Worm (Caenorhabditis elegans) whole organism, late embryonic: ENCODE results near the gene cest-28.

Experiments used
- C08G9.2 ChIP-seq: sonication (generic microtip); optimal IDR thresholded peaks from 2 replicates; lab custom pipeline; 2016; ENCODE audit warnings: mild to moderate bottlenecking, missing genetic modification characterization, moderate library complexity, missing compliant biosample characterization
- C38D4.7 ChIP-seq: fragments of 200-800 bp; sonication (Bioruptor generic); optimal IDR thresholded peaks from 2 replicates; lab custom pipeline; 2018; ENCODE audit warnings: mild to moderate bottlenecking, missing genetic modification characterization, moderate library complexity, missing compliant biosample characterization
- K09A11.1 ChIP-seq: sonication (generic microtip); optimal IDR thresholded peaks from 2 replicates; lab custom pipeline; 2017; ENCODE audit warnings: antibody characterized with exemption, mild to moderate bottlenecking, missing genetic modification characterization, missing compliant biosample characterization; ENCODE audit not compliant: insufficient read depth
- ahr-1 ChIP-seq: sonication (generic microtip); optimal IDR thresholded peaks from 2 replicates; lab custom pipeline; 2016; ENCODE audit warnings: missing genetic modification characterization, missing compliant biosample characterization
- ama-1 ChIP-seq: fragments of 150-350 bp; optimal IDR thresholded peaks from 2 replicates; lab custom pipeline; 2014
- ceh-14 ChIP-seq: sonication (generic microtip); optimal IDR thresholded peaks from 2 replicates; lab custom pipeline; 2016; ENCODE audit warnings: missing genotype, missing genetic modification characterization, missing compliant biosample characterization
- ceh-18 ChIP-seq: sonication (generic microtip); optimal IDR thresholded peaks from 2 replicates; lab custom pipeline; 2016; ENCODE audit warnings: missing genetic modification characterization, missing compliant biosample characterization
- ceh-19 ChIP-seq: fragments of 200-800 bp; sonication (Bioruptor generic); optimal IDR thresholded peaks from 2 replicates; lab custom pipeline; 2018; ENCODE audit warnings: mild to moderate bottlenecking, missing genetic modification characterization, missing compliant biosample characterization
- ceh-2 ChIP-seq: sonication (generic microtip); optimal IDR thresholded peaks from 2 replicates; lab custom pipeline; 2016; ENCODE audit warnings: missing genotype, missing genetic modification characterization, missing compliant biosample characterization
- ceh-22 ChIP-seq: sonication (generic microtip); optimal IDR thresholded peaks from 2 replicates; lab custom pipeline; 2017; ENCODE audit warnings: missing biosample characterization, missing genetic modification characterization
- ceh-30 ChIP-seq: fragments of 150-350 bp; optimal IDR thresholded peaks from 2 replicates; lab custom pipeline; 2014; ENCODE audit warnings: missing biosample characterization, missing genetic modification characterization
- che-1 ChIP-seq: sonication (generic microtip); optimal IDR thresholded peaks from 2 replicates; lab custom pipeline; 2016; ENCODE audit warnings: mild to moderate bottlenecking, missing genetic modification characterization, missing compliant biosample characterization
- ets-4 ChIP-seq: sonication (generic microtip); optimal IDR thresholded peaks from 2 replicates; lab custom pipeline; 2016; ENCODE audit warnings: missing genetic modification characterization, missing compliant biosample characterization
- gmeb-2 ChIP-seq: sonication (generic microtip); optimal IDR thresholded peaks from 2 replicates; lab custom pipeline; 2016; ENCODE audit warnings: missing genetic modification characterization, inconsistent platforms, missing compliant biosample characterization
- hlh-13 ChIP-seq: fragments of 200-800 bp; sonication (Bioruptor generic); optimal IDR thresholded peaks from 2 replicates; lab custom pipeline; 2018; ENCODE audit warnings: mild to moderate bottlenecking, missing genetic modification characterization, missing compliant biosample characterization
- hlh-15 ChIP-seq: sonication (generic microtip); optimal IDR thresholded peaks from 2 replicates; lab custom pipeline; 2016; ENCODE audit warnings: missing genetic modification characterization, missing compliant biosample characterization
- hlh-30 ChIP-seq: sonication (generic microtip); optimal IDR thresholded peaks from 2 replicates; lab custom pipeline; 2017; ENCODE audit warnings: antibody characterized with exemption, missing genetic modification characterization, missing compliant biosample characterization; ENCODE audit not compliant: insufficient read depth
- madf-2 ChIP-seq: sonication (generic microtip); optimal IDR thresholded peaks from 2 replicates; lab custom pipeline; 2017; ENCODE audit warnings: missing genetic modification characterization, missing compliant biosample characterization
- mec-3 ChIP-seq: sonication (generic microtip); optimal IDR thresholded peaks from 2 replicates; lab custom pipeline; 2016; ENCODE audit warnings: borderline replicate concordance, missing genetic modification characterization, missing compliant biosample characterization
- nhr-11 ChIP-seq: fragments of 150-350 bp; optimal IDR thresholded peaks from 2 replicates; lab custom pipeline; 2014; ENCODE audit warnings: missing biosample characterization, missing genetic modification characterization
- nhr-232 ChIP-seq: sonication (generic microtip); optimal IDR thresholded peaks from 2 replicates; lab custom pipeline; 2016; ENCODE audit warnings: missing genetic modification characterization, missing compliant biosample characterization
- npax-4 ChIP-seq: sonication (generic microtip); optimal IDR thresholded peaks from 2 replicates; lab custom pipeline; 2016; ENCODE audit warnings: missing genetic modification characterization, missing compliant biosample characterization
- pag-3 ChIP-seq: sonication (generic microtip); optimal IDR thresholded peaks from 2 replicates; lab custom pipeline; 2016; ENCODE audit warnings: missing compliant biosample characterization, missing genetic modification characterization, borderline replicate concordance
- pax-1 ChIP-seq: fragments of 150-350 bp; optimal IDR thresholded peaks from 2 replicates; lab custom pipeline; 2014; ENCODE audit warnings: missing biosample characterization, missing genetic modification characterization
- pha-2 ChIP-seq: sonication (generic microtip); optimal IDR thresholded peaks from 2 replicates; lab custom pipeline; 2017; ENCODE audit warnings: mild to moderate bottlenecking, missing genetic modification characterization, missing compliant biosample characterization
- pqm-1 ChIP-seq: sonication (generic microtip); optimal IDR thresholded peaks from 2 replicates; lab custom pipeline; 2016; ENCODE audit warnings: missing genetic modification characterization, missing compliant biosample characterization
- ref-2 ChIP-seq: sonication (generic microtip); optimal IDR thresholded peaks from 2 replicates; lab custom pipeline; 2016; ENCODE audit warnings: missing genetic modification characterization, missing compliant biosample characterization
- sox-2 ChIP-seq: fragments of 200-800 bp; sonication (Bioruptor generic); IDR thresholded peaks from 2 replicates; pipeline ENCODE4 v1.3.6; 2022; ENCODE audit warnings: missing genetic modification reagents, missing genetic modification characterization, missing compliant biosample characterization
- syd-9 ChIP-seq: sonication (generic microtip); optimal IDR thresholded peaks from 2 replicates; lab custom pipeline; 2016; ENCODE audit warnings: mild to moderate bottlenecking, missing genetic modification characterization, moderate library complexity, missing compliant biosample characterization
- tbx-7 ChIP-seq: sonication (generic microtip); optimal IDR thresholded peaks from 2 replicates; lab custom pipeline; 2016; ENCODE audit warnings: missing genotype, missing genetic modification characterization, missing compliant biosample characterization
- ttx-3 ChIP-seq: sonication (generic microtip); optimal IDR thresholded peaks from 2 replicates; lab custom pipeline; 2016; ENCODE audit warnings: missing genetic modification reagents, missing genetic modification characterization, missing compliant biosample characterization
- unc-3 ChIP-seq, 2 experiments: fragments of 200-800 bp in 1 of 2; sonication (Bioruptor generic) in 1 of 2; sonication (generic microtip) in 1 of 2; conservative IDR thresholded peaks in 1 of 2; optimal IDR thresholded peaks in 1 of 2; 2 replicates each; pipeline versions ENCODE4 v1.3.6 to Lab custom; 2016 to 2022; ENCODE audit warnings: missing compliant biosample characterization in 2 of 2, missing genetic modification characterization in 2 of 2, missing genetic modification reagents in 1 of 2
- unc-86 ChIP-seq: sonication (generic microtip); optimal IDR thresholded peaks from 2 replicates; lab custom pipeline; 2016; ENCODE audit warnings: missing genetic modification characterization, missing compliant biosample characterization
- zip-5 ChIP-seq: sonication (generic microtip); optimal IDR thresholded peaks from 2 replicates; lab custom pipeline; 2016; ENCODE audit warnings: missing genetic modification characterization, missing compliant biosample characterization

Gene cest-28

DNA sequence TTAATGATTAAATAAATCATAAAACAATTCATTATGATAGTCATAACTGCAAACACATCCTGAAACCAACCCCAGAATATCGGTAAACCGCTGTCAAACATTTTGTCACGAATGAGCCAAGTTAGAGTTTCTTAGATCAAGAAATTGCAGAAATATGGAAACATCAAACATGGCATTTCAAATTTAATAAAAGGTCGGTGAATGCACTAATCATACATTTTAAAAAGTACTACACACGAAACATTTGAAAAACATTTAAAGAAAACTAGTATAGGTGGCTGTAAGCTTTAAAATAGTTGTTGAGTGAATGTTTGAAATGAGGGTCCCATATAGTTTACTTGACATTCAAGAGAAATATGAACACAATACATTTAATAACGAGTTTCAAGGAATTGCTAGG is 879 bp upstream of the cest-28 start, which contains the start of gene str-180:
Gene str-180 (minus strand): TSS at position 101 of the 400 bp plus-strand sequence.
- TF ChIP-seq ceh-19 (GFP tag; lab: Kevin White, UChicago) (no peak), ceh-18 (tag; lab: Kevin White, UChicago) (no peak), nhr-11 (tag; lab: Kevin White, UChicago) (no peak), gmeb-2 (tag; lab: Kevin White, UChicago) (no peak), K09A11.1 (tag; lab: Kevin White, UChicago) (no peak), npax-4 (tag; lab: Kevin White, UChicago) (no peak), ceh-14 (tag; lab: Kevin White, UChicago) (no peak), hlh-15 (no peak), sox-2 (GFP tag; lab: Robert Waterston, UW) (no peak), pag-3 (no peak)

DNA sequence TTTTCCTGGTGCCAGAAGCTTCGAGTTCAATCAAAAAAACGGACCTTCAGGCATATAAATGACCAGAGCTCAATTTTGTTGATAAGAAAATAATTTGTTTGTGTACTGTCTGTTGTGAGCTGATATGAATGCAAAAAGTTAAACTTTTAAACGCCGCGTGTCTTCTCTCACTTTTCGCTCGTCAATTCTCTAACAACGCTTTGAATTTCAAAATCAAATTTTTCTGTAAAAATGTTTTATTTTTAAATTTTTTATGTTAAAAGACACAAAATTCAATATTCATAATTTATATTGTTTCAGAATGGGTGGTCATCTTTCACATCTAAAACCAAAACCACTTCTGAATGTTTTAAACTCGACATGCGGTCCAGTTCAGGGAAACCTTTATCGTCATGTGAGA is 4.3 kb downstream of the cest-28 start, which contains the start of gene cest-31:
Gene cest-31 (plus strand): TSS at position 301 of the 400 bp plus-strand sequence.
- TF ChIP-seq ttx-3 (tag; lab: Kevin White, UChicago) (no peak), K09A11.1 (tag; lab: Kevin White, UChicago) (no peak), madf-2 (tag; lab: Kevin White, UChicago) (no peak), pax-1 (tag; lab: Kevin White, UChicago) (no peak)

DNA sequence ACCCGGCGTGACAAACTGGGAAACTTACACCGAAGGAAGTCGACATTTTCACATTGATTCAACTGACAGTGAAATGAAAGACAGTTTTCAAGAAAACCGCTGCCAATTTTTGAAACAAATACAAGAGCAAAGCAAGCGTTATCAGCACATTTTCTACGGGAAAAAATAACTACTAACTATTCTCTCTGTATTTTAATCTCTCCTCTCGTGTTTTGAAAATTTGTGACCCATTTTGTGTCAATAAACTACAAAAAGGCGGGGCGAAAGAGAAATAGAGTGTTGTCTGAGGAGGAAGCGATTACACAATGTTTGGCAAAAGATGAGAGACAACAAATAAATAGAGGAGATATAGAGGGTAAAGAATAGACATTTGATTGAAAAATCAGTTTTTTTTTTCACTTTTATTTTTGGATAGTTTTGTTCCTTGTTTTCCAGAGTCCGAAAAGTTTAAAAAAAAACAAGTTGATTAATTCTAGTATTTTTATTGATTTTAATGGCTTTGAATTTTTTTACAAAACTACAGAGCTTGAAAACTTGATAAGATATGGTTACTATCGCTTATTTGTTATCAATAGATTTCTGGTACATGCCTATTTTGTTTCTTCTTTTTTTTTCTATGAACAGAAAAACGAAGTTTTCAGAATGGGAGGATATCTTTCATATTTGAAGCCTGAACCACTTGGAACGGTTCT is 6.7 kb downstream of the cest-28 start, which contains the start of gene cest-34:
Gene cest-34 (plus strand): TSS at position 642 of the 692 bp plus-strand sequence.
- TF ChIP-seq ceh-22 (tag; lab: Kevin White, UChicago) (no peak), ceh-30 (tag; lab: Kevin White, UChicago) (no peak), hlh-30 (no peak)
- TF ChIP-seq, all 69 proteins: peak for 0

DNA sequence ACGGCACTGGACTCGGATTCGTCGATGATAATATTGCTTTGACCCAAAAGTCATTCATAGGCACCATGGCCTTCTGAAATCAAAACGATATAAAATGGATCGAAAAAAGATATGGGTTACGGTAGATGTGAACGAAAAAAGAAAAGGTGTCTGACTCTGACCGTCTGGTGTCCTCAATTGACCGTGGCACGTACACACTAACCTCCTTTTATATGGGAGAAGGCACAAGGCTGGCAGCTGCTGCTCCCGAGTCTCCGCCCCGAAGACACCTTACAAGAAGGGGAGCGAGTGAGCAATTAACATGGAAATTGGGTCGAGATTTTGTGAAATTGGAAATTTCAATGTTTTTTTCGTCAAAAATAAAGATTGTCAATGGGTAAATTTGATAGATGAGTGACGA is 11.9 kb downstream of the cest-28 start, which contains the start of gene egl-46:
Gene egl-46 (minus strand): TSS at position 73 of the 400 bp plus-strand sequence.
- TF ChIP-seq pag-3 (no peak), ceh-2 (tag; lab: Kevin White, UChicago) (no peak), madf-2 (tag; lab: Kevin White, UChicago) (no peak), C38D4.7 (GFP tag; lab: Kevin White, UChicago) (no peak), che-1 (no peak), ceh-19 (GFP tag; lab: Kevin White, UChicago) (no peak), pha-2 (no peak), K09A11.1 (tag; lab: Kevin White, UChicago) (no peak), unc-3 (GFP tag; conservative IDR thresholded peaks at IDR 0.05; lab: Robert Waterston, UW) (no peak), unc-3 (tag; optimal IDR thresholded peaks at IDR 0.05; lab: Kevin White, UChicago) (no peak), nhr-232 (tag; lab: Kevin White, UChicago) (no peak), zip-5 (tag; lab: Kevin White, UChicago) (no peak)
- TF ChIP-seq, all 69 proteins: peak for 0

DNA sequence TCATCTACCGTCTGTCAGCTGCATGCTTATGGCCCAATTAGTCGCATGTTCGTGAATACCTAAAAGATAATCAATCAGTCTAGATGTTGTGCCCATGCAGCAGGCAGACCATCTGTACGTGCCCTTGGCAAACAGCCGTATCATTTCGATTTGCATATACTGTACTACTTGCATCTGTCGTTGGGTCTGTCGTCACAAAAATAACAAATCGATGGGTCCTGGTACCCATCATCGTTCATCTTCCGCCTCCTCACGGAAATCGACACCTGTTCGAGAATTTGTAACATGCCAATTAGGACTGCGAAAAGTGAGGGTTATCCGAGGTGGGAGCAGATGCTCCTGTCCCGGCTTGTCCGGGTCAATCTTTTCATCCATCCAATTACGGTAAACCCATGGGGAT is 13.7 kb downstream of the cest-28 start:
- no peak for TF ChIP-seq syd-9 (tag; lab: Kevin White, UChicago)
- no peak for TF ChIP-seq pqm-1 (tag; lab: Kevin White, UChicago)
- TF ChIP-seq pha-2: no peak
- no peak for TF ChIP-seq C08G9.2 (tag; lab: Kevin White, UChicago)
- no peak for TF ChIP-seq hlh-13
- TF ChIP-seq ets-4 (tag; lab: Kevin White, UChicago): no peak
- no peak for TF ChIP-seq ref-2 (tag; lab: Kevin White, UChicago)
- TF ChIP-seq C38D4.7 (GFP tag; lab: Kevin White, UChicago): no peak
- no peak for TF ChIP-seq unc-86
- TF ChIP-seq tbx-7 (tag; lab: Kevin White, UChicago): no peak
- no peak for TF ChIP-seq ama-1 (lab: Kevin White, UChicago)
- TF ChIP-seq pax-1 (tag; lab: Kevin White, UChicago): no peak
- no peak for TF ChIP-seq ahr-1 (tag; lab: Kevin White, UChicago)
- no peak for TF ChIP-seq mec-3 (tag; lab: Kevin White, UChicago)
